Worm (Caenorhabditis elegans) whole organism, L1 larva: ENCODE results near the gene cct-6.
A peak's percentile ranks its signal among the peaks of the same experiment; 100 is the strongest.

Experiments
- C04F5.9 ChIP-seq: sonication (generic microtip); optimal IDR thresholded peaks from 2 replicates; lab custom pipeline; 2016; ENCODE audit warnings: missing genetic modification characterization, missing compliant biosample characterization
- C16A3.4 ChIP-seq: fragments of 150-350 bp; optimal IDR thresholded peaks from 2 replicates; lab custom pipeline; 2014; ENCODE audit warnings: missing biosample characterization, missing genetic modification characterization
- alr-1 ChIP-seq: fragments of 200-800 bp; sonication (Bioruptor generic); optimal IDR thresholded peaks from 2 replicates; lab custom pipeline; 2018; ENCODE audit warnings: borderline replicate concordance, mild to moderate bottlenecking, missing genetic modification characterization, missing compliant biosample characterization
- aly-2 ChIP-seq: fragments of 150-350 bp; optimal IDR thresholded peaks from 2 replicates; lab custom pipeline; 2014; ENCODE audit warnings: missing biosample characterization, missing genetic modification characterization
- blmp-1 ChIP-seq: fragments of 150-350 bp; optimal IDR thresholded peaks from 2 replicates; lab custom pipeline; 2014; ENCODE audit warnings: missing biosample characterization, missing genetic modification characterization
- ceh-63 ChIP-seq: fragments of 200-800 bp; sonication (Bioruptor generic); optimal IDR thresholded peaks from 2 replicates; lab custom pipeline; 2018; ENCODE audit warnings: mild to moderate bottlenecking, missing genetic modification characterization, missing compliant biosample characterization
- ceh-82 ChIP-seq, 3 experiments: fragments of 150-350 bp in 1 of 3; sonication (generic microtip) in 2 of 3; optimal IDR thresholded peaks; 2 replicates each; lab custom pipeline; 2014 to 2017; ENCODE audit warnings: missing biosample characterization in 3 of 3, missing genetic modification characterization in 3 of 3
- ceh-88 ChIP-seq: fragments of 200-800 bp; sonication (Bioruptor generic); IDR thresholded peaks from 2 replicates; pipeline ENCODE4 v1.3.6; 2022; ENCODE audit warnings: missing genetic modification characterization, missing compliant biosample characterization
- ces-1 ChIP-seq: fragments of 150-350 bp; optimal IDR thresholded peaks from 2 replicates; lab custom pipeline; 2014; ENCODE audit warnings: missing biosample characterization, missing genetic modification reagents, missing genetic modification characterization
- dsc-1 ChIP-seq: sonication (generic microtip); optimal IDR thresholded peaks from 2 replicates; lab custom pipeline; 2016; ENCODE audit warnings: mild to moderate bottlenecking, missing genetic modification characterization, missing compliant biosample characterization
- efl-1 ChIP-seq, 4 experiments: fragments of 150-350 bp; optimal IDR thresholded peaks in 3 of 4; peaks in 1 of 4; 1 replicate in 1 of 4; 2 replicates in 3 of 4; lab custom pipeline; 2014; ENCODE audit warnings: missing biosample characterization in 2 of 4, missing genetic modification characterization in 2 of 4, missing genetic modification reagents in 2 of 4
- egl-13 ChIP-seq: sonication (generic microtip); optimal IDR thresholded peaks from 2 replicates; lab custom pipeline; 2016; ENCODE audit warnings: missing genotype, missing genetic modification reagents, missing genetic modification characterization, missing compliant biosample characterization
- egl-27 ChIP-seq, 2 experiments: fragments of 150-350 bp in 1 of 2; sonication (generic microtip); optimal IDR thresholded peaks; 3 replicates each; lab custom pipeline; 2017 to 2018; ENCODE audit warnings: missing biosample characterization in 2 of 2, missing genetic modification characterization in 2 of 2, missing genetic modification reagents in 2 of 2
- elt-2 ChIP-seq: sonication (generic microtip); optimal IDR thresholded peaks from 2 replicates; lab custom pipeline; 2016; ENCODE audit warnings: missing genetic modification characterization, mild to moderate bottlenecking, inconsistent platforms, missing compliant biosample characterization, missing genetic modification reagents
- elt-3 ChIP-seq, 6 experiments: fragments of 150-350 bp in 1 of 6; sonication (generic microtip); optimal IDR thresholded peaks; 2 replicates each; lab custom pipeline; 2017 to 2018; ENCODE audit warnings: missing biosample characterization in 6 of 6, missing genetic modification characterization in 6 of 6, inconsistent platforms in 1 of 6
- ets-5 ChIP-seq: fragments of 200-800 bp; sonication (Bioruptor generic); IDR thresholded peaks from 2 replicates; pipeline ENCODE4 v1.3.6; 2022; ENCODE audit warnings: missing genetic modification characterization, missing compliant biosample characterization
- fkh-4 ChIP-seq: sonication (generic microtip); optimal IDR thresholded peaks from 2 replicates; lab custom pipeline; 2016; ENCODE audit warnings: missing compliant biosample characterization, missing genetic modification characterization, borderline replicate concordance
- grh-1 ChIP-seq: fragments of 200-800 bp; sonication (Bioruptor generic); IDR thresholded peaks from 2 replicates; pipeline ENCODE4 v1.3.6; 2022; ENCODE audit warnings: missing genetic modification reagents, missing genetic modification characterization, missing compliant biosample characterization
- hlh-17 ChIP-seq: fragments of 200-800 bp; sonication (Bioruptor generic); optimal IDR thresholded peaks from 2 replicates; lab custom pipeline; 2018; ENCODE audit warnings: missing genetic modification characterization, mild to moderate bottlenecking, missing compliant biosample characterization, moderate library complexity, borderline replicate concordance
- hlh-4 ChIP-seq: sonication (generic microtip); optimal IDR thresholded peaks from 2 replicates; lab custom pipeline; 2016; ENCODE audit warnings: mild to moderate bottlenecking, missing genetic modification characterization, missing compliant biosample characterization
- irx-1 ChIP-seq: sonication (generic microtip); optimal IDR thresholded peaks from 2 replicates; lab custom pipeline; 2016; ENCODE audit warnings: missing genetic modification characterization, missing compliant biosample characterization
- jun-1 ChIP-seq: fragments of 150-350 bp; optimal IDR thresholded peaks from 2 replicates; lab custom pipeline; 2014; ENCODE audit warnings: missing biosample characterization, missing genetic modification reagents, missing genetic modification characterization
- lin-13 ChIP-seq: fragments of 150-350 bp; optimal IDR thresholded peaks from 2 replicates; lab custom pipeline; 2014; ENCODE audit warnings: missing biosample characterization, missing genetic modification reagents, missing genetic modification characterization
- lin-14 ChIP-seq: fragments of 200-800 bp; sonication (Bioruptor generic); optimal IDR thresholded peaks from 2 replicates; lab custom pipeline; 2018; ENCODE audit warnings: mild to moderate bottlenecking, missing genetic modification characterization, moderate library complexity, missing compliant biosample characterization
- lin-15B ChIP-seq: fragments of 150-350 bp; sonication (generic microtip); optimal IDR thresholded peaks from 3 replicates; lab custom pipeline; 2014; ENCODE audit warnings: missing biosample characterization, missing genetic modification characterization
- lin-35 ChIP-seq, 2 experiments: fragments of 150-350 bp; optimal IDR thresholded peaks; 2 replicates each; lab custom pipeline; 2014; ENCODE audit warnings: missing biosample characterization in 2 of 2, missing genetic modification characterization in 2 of 2, missing genetic modification reagents in 2 of 2
- lir-3 ChIP-seq: sonication (generic microtip); optimal IDR thresholded peaks from 2 replicates; lab custom pipeline; 2016; ENCODE audit warnings: mild to moderate bottlenecking, missing genetic modification characterization, moderate library complexity, missing compliant biosample characterization; ENCODE audit not compliant: poor library complexity
- mdl-1 ChIP-seq, 2 experiments: fragments of 150-350 bp; optimal IDR thresholded peaks; 2 replicates each; lab custom pipeline; 2014 to 2017; ENCODE audit warnings: missing biosample characterization in 2 of 2, missing genetic modification characterization in 2 of 2, inconsistent platforms in 1 of 2
- mef-2 ChIP-seq: fragments of 150-350 bp; optimal IDR thresholded peaks from 2 replicates; lab custom pipeline; 2014; ENCODE audit warnings: missing biosample characterization, missing genetic modification characterization
- mep-1 ChIP-seq: fragments of 150-350 bp; optimal IDR thresholded peaks from 2 replicates; lab custom pipeline; 2014; ENCODE audit warnings: missing biosample characterization, missing genetic modification characterization
- nhr-11 ChIP-seq: fragments of 150-350 bp; optimal IDR thresholded peaks from 2 replicates; lab custom pipeline; 2014; ENCODE audit warnings: missing biosample characterization, missing genetic modification characterization
- nhr-12 ChIP-seq: sonication (generic microtip); optimal IDR thresholded peaks from 2 replicates; lab custom pipeline; 2017; ENCODE audit warnings: missing biosample characterization, missing genetic modification characterization
- nhr-19 ChIP-seq: fragments of 200-800 bp; sonication (Bioruptor generic); conservative IDR thresholded peaks from 2 replicates; pipeline ENCODE4 v1.3.6; 2022; ENCODE audit warnings: missing genetic modification characterization, missing compliant biosample characterization
- nhr-28 ChIP-seq: fragments of 150-350 bp; optimal IDR thresholded peaks from 2 replicates; lab custom pipeline; 2014; ENCODE audit warnings: missing biosample characterization, missing genetic modification characterization
- nhr-71 ChIP-seq: sonication (generic microtip); optimal IDR thresholded peaks from 2 replicates; lab custom pipeline; 2016; ENCODE audit warnings: mild to moderate bottlenecking, missing genetic modification characterization, moderate library complexity, missing compliant biosample characterization
- nhr-76 ChIP-seq: sonication (generic microtip); optimal IDR thresholded peaks from 2 replicates; lab custom pipeline; 2017; ENCODE audit warnings: missing biosample characterization, missing genetic modification characterization
- nhr-77 ChIP-seq: fragments of 150-350 bp; optimal IDR thresholded peaks from 2 replicates; lab custom pipeline; 2014; ENCODE audit warnings: missing biosample characterization, missing genetic modification characterization
- nhr-84 ChIP-seq: sonication (generic microtip); optimal IDR thresholded peaks from 2 replicates; lab custom pipeline; 2017; ENCODE audit warnings: missing biosample characterization, missing genetic modification characterization
- nhr-90 ChIP-seq: sonication (generic microtip); optimal IDR thresholded peaks from 2 replicates; lab custom pipeline; 2016; ENCODE audit warnings: mild to moderate bottlenecking, missing genetic modification characterization, missing compliant biosample characterization; ENCODE audit not compliant: poor library complexity
- pax-3 ChIP-seq: fragments of 200-800 bp; sonication (Bioruptor generic); optimal IDR thresholded peaks from 2 replicates; lab custom pipeline; 2018; ENCODE audit warnings: mild to moderate bottlenecking, missing genetic modification characterization, moderate library complexity, missing compliant biosample characterization
- rnt-1 ChIP-seq: sonication (generic microtip); optimal IDR thresholded peaks from 2 replicates; lab custom pipeline; 2016; ENCODE audit warnings: mild to moderate bottlenecking, missing genetic modification characterization, moderate library complexity, missing compliant biosample characterization
- snu-23 ChIP-seq: sonication (generic microtip); optimal IDR thresholded peaks from 2 replicates; lab custom pipeline; 2016; ENCODE audit warnings: missing genetic modification characterization, missing compliant biosample characterization
- sptf-1 ChIP-seq: fragments of 150-350 bp; optimal IDR thresholded peaks from 2 replicates; lab custom pipeline; 2014; ENCODE audit warnings: missing biosample characterization, missing genetic modification characterization
- sup-37 ChIP-seq: fragments of 200-800 bp; sonication (Bioruptor generic); optimal IDR thresholded peaks from 2 replicates; lab custom pipeline; 2018; ENCODE audit warnings: mild to moderate bottlenecking, missing genetic modification characterization, missing compliant biosample characterization
- swsn-7 ChIP-seq: sonication (generic microtip); optimal IDR thresholded peaks from 2 replicates; lab custom pipeline; 2016; ENCODE audit warnings: missing genetic modification characterization, missing compliant biosample characterization
- tbx-2 ChIP-seq: sonication (generic microtip); optimal IDR thresholded peaks from 2 replicates; lab custom pipeline; 2016; ENCODE audit warnings: missing genetic modification characterization, missing compliant biosample characterization
- unc-130 ChIP-seq: fragments of 150-350 bp; optimal IDR thresholded peaks from 2 replicates; lab custom pipeline; 2017; ENCODE audit warnings: missing biosample characterization, missing genetic modification characterization, inconsistent platforms
- unc-30 ChIP-seq: sonication (generic microtip); optimal IDR thresholded peaks from 2 replicates; lab custom pipeline; 2017; ENCODE audit warnings: missing biosample characterization, missing genetic modification characterization
- unc-62 ChIP-seq: fragments of 150-350 bp; optimal IDR thresholded peaks from 2 replicates; lab custom pipeline; 2014; ENCODE audit warnings: missing biosample characterization, missing genetic modification reagents, missing genetic modification characterization
- unc-86 ChIP-seq: sonication (generic microtip); optimal IDR thresholded peaks from 2 replicates; lab custom pipeline; 2016; ENCODE audit warnings: missing genetic modification characterization, missing compliant biosample characterization
- ztf-4 ChIP-seq: fragments of 150-350 bp; optimal IDR thresholded peaks from 2 replicates; lab custom pipeline; 2014; ENCODE audit warnings: missing biosample characterization, missing genetic modification characterization

The cct-6 gene

DNA sequence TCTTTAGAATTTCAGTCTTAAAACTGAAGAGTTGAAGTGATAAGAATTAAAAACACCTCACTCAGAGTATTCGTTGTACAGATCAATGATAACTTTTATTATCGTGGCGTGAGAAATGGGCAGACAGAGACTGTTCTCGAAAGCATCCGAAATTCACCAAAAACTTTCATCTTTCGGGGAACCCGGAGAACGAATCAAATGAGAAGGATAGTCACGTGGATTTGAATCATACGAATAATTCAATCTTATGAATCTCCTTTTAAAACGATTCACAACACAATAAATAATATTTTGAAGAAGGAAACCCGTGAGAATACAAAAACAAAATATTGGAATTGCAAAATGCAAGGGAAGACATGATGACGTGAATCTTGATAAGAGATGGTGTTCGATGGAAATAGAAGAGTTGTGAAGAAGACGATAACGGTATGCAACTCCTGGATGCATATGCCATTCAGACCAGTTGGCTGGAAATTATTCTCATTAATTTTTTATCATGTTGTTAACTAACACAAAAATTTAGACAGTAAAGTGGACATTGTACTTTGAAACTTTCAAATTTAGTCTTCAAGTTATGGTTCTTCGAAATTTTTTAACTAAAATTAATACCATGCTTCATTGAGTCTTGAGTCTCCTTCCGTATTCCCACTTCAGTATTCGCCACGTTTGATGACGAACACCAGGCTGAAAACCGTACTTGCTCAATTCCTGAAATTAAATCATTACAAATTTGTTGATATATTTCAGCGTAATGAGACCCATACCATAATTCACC lies 21.6 kb upstream of the cct-6 start:
- TF ChIP-seq rnt-1: no peak
- no peak for TF ChIP-seq irx-1 (tag; lab: Kevin White, UChicago)
- no peak for TF ChIP-seq alr-1 (tag; lab: Kevin White, UChicago)
- no peak for TF ChIP-seq nhr-77 (tag; lab: Kevin White, UChicago)
- TF ChIP-seq ces-1 (GFP tag; lab: Kevin White, UChicago): no peak
- peak in 4 of 6 experiments; percentile 10 to 61 (median 28) for TF ChIP-seq elt-3 (tag; optimal IDR thresholded peaks at IDR 0.05; lab: Kevin White, UChicago)
- TF ChIP-seq nhr-11 (tag; lab: Kevin White, UChicago): no peak
- peak; percentile 38 for TF ChIP-seq elt-2
- TF ChIP-seq mep-1 (tag; lab: Kevin White, UChicago): peak; percentile 21
- no peak for TF ChIP-seq ceh-63 (GFP tag; lab: Kevin White, UChicago)
- TF ChIP-seq nhr-12 (tag; lab: Kevin White, UChicago): no peak
- TF ChIP-seq ets-5 (GFP tag; lab: Robert Waterston, UW): no peak
- TF ChIP-seq tbx-2 (tag; lab: Kevin White, UChicago): no peak
- TF ChIP-seq ztf-4 (tag; lab: Kevin White, UChicago): no peak
- peak in 1 of 2 experiments; percentile 62 for TF ChIP-seq lin-35 (GFP tag; optimal IDR thresholded peaks at IDR 0.05; lab: Kevin White, UChicago)
- TF ChIP-seq fkh-4 (tag; lab: Kevin White, UChicago): no peak
- TF ChIP-seq lin-15B (tag; lab: Kevin White, UChicago): no peak
- no peak for TF ChIP-seq efl-1 (optimal IDR thresholded peaks at IDR 0.05; lab: Kevin White, UChicago)
- TF ChIP-seq efl-1 (GFP tag; optimal IDR thresholded peaks at IDR 0.05 in 1 of 2; lab: Kevin White, UChicago): peak in 1 of 2 experiments; percentile 78
- TF ChIP-seq egl-27 (tag; optimal IDR thresholded peaks at IDR 0.05; lab: Kevin White, UChicago): no peak
- TF ChIP-seq sup-37: no peak
- no peak for TF ChIP-seq nhr-28 (tag; lab: Kevin White, UChicago)
- no peak for TF ChIP-seq lin-13
- TF ChIP-seq swsn-7: no peak
- no peak for TF ChIP-seq hlh-4 (tag; lab: Kevin White, UChicago)
- peak; percentile 26; the same call in 1 of the 2 replicates for TF ChIP-seq grh-1
- no peak for TF ChIP-seq unc-62
- TF ChIP-seq C04F5.9 (tag; lab: Kevin White, UChicago): no peak
- TF ChIP-seq lin-14 (GFP tag; lab: Kevin White, UChicago): peak; percentile 31
- peak; percentile 73 for TF ChIP-seq nhr-71 (tag; lab: Kevin White, UChicago)
- TF ChIP-seq nhr-76 (tag; lab: Kevin White, UChicago): no peak
- no peak for TF ChIP-seq unc-130 (tag; lab: Kevin White, UChicago)
- TF ChIP-seq C16A3.4 (tag; lab: Kevin White, UChicago): no peak
- TF ChIP-seq blmp-1 (tag; lab: Kevin White, UChicago): peak; percentile 90
- no peak for TF ChIP-seq unc-30
- TF ChIP-seq aly-2 (tag; lab: Kevin White, UChicago): no peak
- peak; percentile 27 for TF ChIP-seq nhr-19 (GFP tag; lab: Robert Waterston, UW)
- no peak for TF ChIP-seq ceh-82 (tag; optimal IDR thresholded peaks at IDR 0.05; lab: Kevin White, UChicago)
- TF ChIP-seq unc-86 (tag; lab: Kevin White, UChicago): no peak
- TF ChIP-seq sptf-1: no peak
- TF ChIP-seq mef-2 (tag; lab: Kevin White, UChicago): no peak
- no peak for TF ChIP-seq jun-1 (tag; lab: Kevin White, UChicago)
- TF ChIP-seq dsc-1: no peak
- no peak for TF ChIP-seq pax-3
- peak; percentile 58 for TF ChIP-seq nhr-90 (tag; lab: Kevin White, UChicago)
- TF ChIP-seq mdl-1 (tag; optimal IDR thresholded peaks at IDR 0.05; lab: Kevin White, UChicago): peak in 1 of 2 experiments; percentile 0
- no peak for TF ChIP-seq lir-3
- TF ChIP-seq snu-23: peak; percentile 65
- no peak for TF ChIP-seq hlh-17 (GFP tag; lab: Kevin White, UChicago)
- no peak for TF ChIP-seq egl-13 (tag; lab: Kevin White, UChicago)
- no peak for TF ChIP-seq ceh-88 (GFP tag; lab: Robert Waterston, UW)
- TF ChIP-seq nhr-84 (tag; lab: Kevin White, UChicago): no peak
